Worm (Caenorhabditis elegans) whole organism, L4 larva: ENCODE results near the gene cyp-35A2.
A peak's percentile ranks its signal among the peaks of the same experiment; 100 is the strongest.

Experiments used
- F26F4.8 ChIP-seq: fragments of 200-800 bp; sonication (Bioruptor generic); conservative IDR thresholded peaks from 2 replicates; pipeline ENCODE4 v1.3.6; 2022; ENCODE audit warnings: missing genetic modification characterization, missing compliant biosample characterization
- Y75B8A.6 ChIP-seq: fragments of 200-800 bp; sonication (Bioruptor generic); IDR thresholded peaks from 2 replicates; pipeline ENCODE4 v1.3.6; 2022; ENCODE audit warnings: missing genetic modification reagents, missing genetic modification characterization, missing compliant biosample characterization
- ZK337.2 ChIP-seq: fragments of 200-800 bp; sonication (Bioruptor generic); IDR thresholded peaks from 2 replicates; pipeline ENCODE4 v1.3.6; 2022; ENCODE audit warnings: missing genetic modification reagents, missing genetic modification characterization, missing compliant biosample characterization
- dmd-6 ChIP-seq: fragments of 200-800 bp; sonication (Bioruptor generic); IDR thresholded peaks from 2 replicates; pipeline ENCODE4 v1.3.6; 2022; ENCODE audit warnings: missing genetic modification reagents, missing genetic modification characterization, missing compliant biosample characterization
- duxl-1 ChIP-seq: sonication (generic microtip); optimal IDR thresholded peaks from 2 replicates; lab custom pipeline; 2016; ENCODE audit warnings: mild to moderate bottlenecking, missing genetic modification characterization, moderate library complexity, missing compliant biosample characterization; ENCODE audit not compliant: poor library complexity
- egl-27 ChIP-seq: sonication (generic microtip); optimal IDR thresholded peaks from 3 replicates; lab custom pipeline; 2017; ENCODE audit warnings: missing biosample characterization, missing genetic modification reagents, missing genetic modification characterization
- fkh-10 ChIP-seq: fragments of 150-350 bp; optimal IDR thresholded peaks from 2 replicates; lab custom pipeline; 2014; ENCODE audit warnings: missing biosample characterization, missing genetic modification reagents, missing genetic modification characterization
- hif-1 ChIP-seq, 2 experiments: sonication (generic microtip); optimal IDR thresholded peaks; 2 replicates each; lab custom pipeline; 2016 to 2017; ENCODE audit warnings: missing compliant biosample characterization in 2 of 2, missing genetic modification characterization in 2 of 2, missing genetic modification reagents in 2 of 2, missing genotype in 2 of 2, mild to moderate bottlenecking in 1 of 2
- hlh-11 ChIP-seq: fragments of 200-800 bp; sonication (Bioruptor generic); optimal IDR thresholded peaks from 2 replicates; lab custom pipeline; 2018; ENCODE audit warnings: mild to moderate bottlenecking, missing genetic modification characterization, missing compliant biosample characterization
- hlh-30 ChIP-seq: sonication (generic microtip); optimal IDR thresholded peaks from 2 replicates; lab custom pipeline; 2017; ENCODE audit warnings: antibody characterized with exemption, mild to moderate bottlenecking, missing genetic modification characterization, missing compliant biosample characterization; ENCODE audit not compliant: insufficient read depth
- lim-7 ChIP-seq: fragments of 200-800 bp; sonication (Bioruptor generic); IDR thresholded peaks from 2 replicates; pipeline ENCODE4 v1.3.6; 2022; ENCODE audit warnings: missing genetic modification characterization, missing compliant biosample characterization
- lin-1 ChIP-seq: fragments of 200-800 bp; sonication (Bioruptor generic); IDR thresholded peaks from 2 replicates; pipeline ENCODE4 v1.3.6; 2022; ENCODE audit warnings: missing genetic modification reagents, missing genetic modification characterization, missing compliant biosample characterization
- lin-39 ChIP-seq: fragments of 150-350 bp; optimal IDR thresholded peaks from 2 replicates; lab custom pipeline; 2014; ENCODE audit warnings: missing biosample characterization, missing genetic modification reagents, missing genetic modification characterization
- madf-5 ChIP-seq, 2 experiments: fragments of 200-800 bp; sonication (Bioruptor generic); IDR thresholded peaks; 2 replicates each; pipeline ENCODE4 v1.3.6; 2022; ENCODE audit warnings: missing compliant biosample characterization in 2 of 2, missing genetic modification characterization in 2 of 2
- nhr-102 ChIP-seq: sonication (generic microtip); optimal IDR thresholded peaks from 2 replicates; lab custom pipeline; 2016; ENCODE audit warnings: mild to moderate bottlenecking, missing genetic modification characterization, moderate library complexity, missing compliant biosample characterization
- nhr-111 ChIP-seq: fragments of 200-800 bp; sonication (Bioruptor generic); optimal IDR thresholded peaks from 2 replicates; lab custom pipeline; 2018; ENCODE audit warnings: mild to moderate bottlenecking, missing genetic modification characterization, missing compliant biosample characterization
- nhr-237 ChIP-seq: sonication (generic microtip); optimal IDR thresholded peaks from 2 replicates; lab custom pipeline; 2017; ENCODE audit warnings: missing biosample characterization, missing genetic modification characterization
- nhr-48 ChIP-seq: sonication (generic microtip); optimal IDR thresholded peaks from 2 replicates; lab custom pipeline; 2016; ENCODE audit warnings: mild to moderate bottlenecking, missing genetic modification characterization, missing compliant biosample characterization
- nhr-76 ChIP-seq: fragments of 150-350 bp; optimal IDR thresholded peaks from 2 replicates; lab custom pipeline; 2014; ENCODE audit warnings: missing biosample characterization, missing genetic modification characterization
- pqm-1 ChIP-seq: sonication (generic microtip); optimal IDR thresholded peaks from 2 replicates; lab custom pipeline; 2017; ENCODE audit warnings: missing biosample characterization, missing genetic modification characterization
- rbr-2 ChIP-seq: sonication (generic microtip); optimal IDR thresholded peaks from 2 replicates; lab custom pipeline; 2016; ENCODE audit warnings: missing genotype, missing genetic modification characterization, missing compliant biosample characterization
- skn-1 ChIP-seq: fragments of 150-350 bp; optimal IDR thresholded peaks from 2 replicates; lab custom pipeline; 2014; ENCODE audit warnings: missing biosample characterization, missing genetic modification characterization
- snpc-4 ChIP-seq: fragments of 150-350 bp; optimal IDR thresholded peaks from 2 replicates; lab custom pipeline; 2014; ENCODE audit warnings: missing biosample characterization, missing genetic modification characterization
- unc-130 ChIP-seq: sonication (generic microtip); optimal IDR thresholded peaks from 2 replicates; lab custom pipeline; 2016; ENCODE audit warnings: missing genetic modification reagents, missing genetic modification characterization, missing compliant biosample characterization
- unc-39 ChIP-seq: sonication (generic microtip); optimal IDR thresholded peaks from 2 replicates; lab custom pipeline; 2017; ENCODE audit warnings: missing biosample characterization, missing genetic modification characterization
- unc-62 ChIP-seq, 3 experiments: fragments of 150-350 bp in 1 of 3; sonication (generic microtip); optimal IDR thresholded peaks in 2 of 3; peaks in 1 of 3; 1 replicate in 1 of 3; 2 replicates in 2 of 3; lab custom pipeline; 2014 to 2017; ENCODE audit warnings: missing biosample characterization in 3 of 3, missing genetic modification characterization in 3 of 3, missing genetic modification reagents in 3 of 3, missing genotype in 1 of 3
- zag-1 ChIP-seq: fragments of 150-350 bp; optimal IDR thresholded peaks from 2 replicates; lab custom pipeline; 2014; ENCODE audit warnings: missing biosample characterization, missing genetic modification characterization
- zip-2 ChIP-seq: fragments of 150-350 bp; optimal IDR thresholded peaks from 2 replicates; lab custom pipeline; 2014; ENCODE audit warnings: missing biosample characterization, missing genetic modification characterization
- ztf-11 ChIP-seq: fragments of 150-350 bp; optimal IDR thresholded peaks from 2 replicates; lab custom pipeline; 2014; ENCODE audit warnings: missing biosample characterization, missing genetic modification characterization

Gene cyp-35A2

DNA sequence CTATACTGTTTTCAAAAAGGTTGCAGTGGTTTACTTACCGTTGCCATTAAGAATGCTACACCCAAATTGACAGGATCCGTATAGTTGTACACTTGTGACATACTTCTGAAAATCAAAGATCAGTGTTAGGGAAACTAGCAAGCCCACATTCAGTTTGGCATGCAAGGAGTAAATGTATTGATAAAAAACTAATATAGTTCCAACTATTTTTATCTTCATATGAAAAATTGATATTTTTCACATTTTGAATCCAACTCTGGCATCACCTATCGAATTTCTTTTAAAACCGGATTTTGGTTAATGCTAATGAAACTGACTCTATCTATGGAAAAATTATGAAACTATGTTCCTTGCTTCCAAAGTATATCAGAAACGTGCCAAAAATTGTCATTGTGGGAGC, 38.7 kb downstream of the cyp-35A2 start, which contains the start of gene srx-92:
Gene srx-92, minus strand, starts transcription at position 101 of the 400 bp plus-strand sequence.
- no peak for TF ChIP-seq hlh-30
- TF ChIP-seq nhr-48 (tag; lab: Kevin White, UChicago) = no peak
- TF ChIP-seq nhr-102 (tag; lab: Kevin White, UChicago) = no peak
- no peak for TF ChIP-seq hlh-11 (tag; lab: Kevin White, UChicago)
- TF ChIP-seq F26F4.8 (GFP tag; lab: Robert Waterston, UW) = no peak

DNA sequence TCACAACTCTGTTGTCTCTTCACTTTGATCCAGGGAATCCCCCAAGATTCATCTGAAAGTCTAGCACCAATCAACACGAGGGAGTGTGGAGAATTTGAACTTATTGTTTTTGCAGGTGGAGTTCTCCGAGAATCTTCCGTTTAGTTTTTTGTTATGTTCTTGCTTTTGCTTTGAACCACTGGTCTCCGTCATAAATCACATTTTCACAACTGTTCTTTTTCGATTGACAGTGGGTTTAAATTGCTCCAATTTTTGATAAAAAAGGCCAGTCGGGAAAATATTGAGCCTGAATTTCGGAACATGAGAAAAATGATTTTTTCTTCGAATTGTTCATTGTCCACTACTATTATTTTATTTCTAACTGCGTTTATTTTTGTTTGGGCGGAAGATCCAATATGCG, 42.1 kb downstream of the cyp-35A2 start, which contains the start of gene F10G2.10:
Gene F10G2.10, plus strand, starts transcription at position 301 of the 400 bp plus-strand sequence.
- no peak for TF ChIP-seq rbr-2 (tag; lab: Kevin White, UChicago)
- TF ChIP-seq lin-39 (tag; lab: Kevin White, UChicago) = no peak
- TF ChIP-seq dmd-6 (GFP tag; lab: Robert Waterston, UW) = no peak
- peak in 1 of 2 experiments; percentile 39 for TF ChIP-seq unc-62 (GFP tag; optimal IDR thresholded peaks at IDR 0.05 in 1 of 2; lab: Kevin White, UChicago)
- TF ChIP-seq unc-62 (tag; optimal IDR thresholded peaks at IDR 0.05; lab: Kevin White, UChicago) = no peak

DNA sequence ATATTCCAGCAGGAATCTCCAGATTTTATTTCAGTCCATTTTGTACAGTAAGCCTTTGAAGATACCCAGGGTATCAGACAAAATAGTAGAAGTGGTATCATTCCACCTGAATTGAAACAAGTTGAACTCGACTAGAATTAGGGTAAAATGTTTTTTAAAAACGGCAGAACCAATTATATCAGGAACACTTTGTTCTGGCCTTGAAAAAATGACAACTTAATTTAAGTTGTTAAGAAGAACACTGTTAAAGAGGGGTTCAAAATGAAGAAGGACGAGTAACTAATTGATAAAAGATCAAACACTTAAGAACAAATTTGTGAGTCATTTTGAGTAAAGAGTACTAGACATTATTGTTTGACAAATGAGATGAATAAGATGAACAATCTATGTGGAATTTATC, 43.1 kb downstream of the cyp-35A2 start, which contains the start of gene lmd-4:
Gene lmd-4, minus strand, starts transcription at position 101 of the 400 bp plus-strand sequence.
- TF ChIP-seq unc-130 (GFP tag; lab: Kevin White, UChicago) = no peak
- no peak for TF ChIP-seq lim-7 (GFP tag; lab: Robert Waterston, UW)
- no peak for TF ChIP-seq duxl-1 (tag; lab: Kevin White, UChicago)
- TF ChIP-seq ZK337.2 (GFP tag; lab: Robert Waterston, UW) = no peak
- TF ChIP-seq hif-1 (tag; optimal IDR thresholded peaks at IDR 0.05; lab: Kevin White, UChicago) = no peak
- TF ChIP-seq pqm-1 (tag; lab: Kevin White, UChicago) = no peak
- no peak for TF ChIP-seq Y75B8A.6

- no peak for TF ChIP-seq fkh-10 (GFP tag; lab: Kevin White, UChicago)
- TF ChIP-seq snpc-4 = no peak
- TF ChIP-seq madf-5 (GFP tag; IDR thresholded peaks at IDR 0.05; lab: Robert Waterston, UW) = no peak
- TF ChIP-seq egl-27 (tag; lab: Kevin White, UChicago) = no peak
- no peak for TF ChIP-seq nhr-237
- no peak for TF ChIP-seq unc-62 (GFP tag; optimal IDR thresholded peaks at IDR 0.05 in 1 of 2; lab: Kevin White, UChicago)
- no peak for TF ChIP-seq unc-62 (tag; optimal IDR thresholded peaks at IDR 0.05; lab: Kevin White, UChicago)
- no peak for TF ChIP-seq zag-1 (tag; lab: Kevin White, UChicago)
- TF ChIP-seq unc-130 (GFP tag; lab: Kevin White, UChicago) = no peak
- no peak for TF ChIP-seq ztf-11 (tag; lab: Kevin White, UChicago)
- no peak for TF ChIP-seq dmd-6 (GFP tag; lab: Robert Waterston, UW)
- no peak for TF ChIP-seq nhr-76
- TF ChIP-seq zip-2 (tag; lab: Kevin White, UChicago) = no peak
- no peak for TF ChIP-seq nhr-111
- no peak for TF ChIP-seq lin-1 (GFP tag; lab: Robert Waterston, UW)
- TF ChIP-seq unc-39 (tag; lab: Kevin White, UChicago) = no peak
- TF ChIP-seq skn-1 (tag; lab: Kevin White, UChicago) = no peak
- TF ChIP-seq, all 104 proteins: peak for 0
These were observed 50.7 kb downstream of the cyp-35A2 start, which contains the start of gene srx-6 for ce11 chrV:7313233-7313632. Gene srx-6 (minus strand): TSS chrV:7313333.
